Fruit fly (Drosophila melanogaster) whole organism, embryonic: ENCODE measurements around the gene DPCoAC.

Experiments used
- Atf6 ChIP-seq: fragments of 200-800 bp; sonication (Bioruptor generic); IDR thresholded peaks from 2 replicates; pipeline ENCODE4 v1.3.6; 2022; ENCODE audit warnings: missing biosample characterization, missing genetic modification characterization
- B-H2 ChIP-seq: fragments of 200-800 bp; sonication (Bioruptor generic); optimal IDR thresholded peaks from 2 replicates; lab custom pipeline; 2018; ENCODE audit warnings: missing biosample characterization, mild to moderate bottlenecking, missing genetic modification characterization
- CG10565 ChIP-seq: fragments of 200-800 bp; sonication (Bioruptor generic); optimal IDR thresholded peaks from 3 replicates; lab custom pipeline; 2016; ENCODE audit warnings: missing biosample characterization, mild to moderate bottlenecking, missing genetic modification characterization
- CG10654 ChIP-seq: fragments of 200-800 bp; sonication (Bioruptor generic); optimal IDR thresholded peaks from 2 replicates; lab custom pipeline; 2016; ENCODE audit warnings: missing biosample characterization, missing genetic modification characterization
- CG10979 ChIP-seq: fragments of 200-800 bp; sonication (Bioruptor generic); optimal IDR thresholded peaks from 2 replicates; lab custom pipeline; 2018; ENCODE audit warnings: missing biosample characterization, mild to moderate bottlenecking, missing genetic modification characterization, moderate library complexity
- CG11695 ChIP-seq: fragments of 200-800 bp; sonication (Bioruptor generic); IDR thresholded peaks from 3 replicates; pipeline ENCODE4 v1.3.6; 2022; ENCODE audit warnings: missing biosample characterization, missing genetic modification characterization
- CG12155 ChIP-seq: fragments of 200-800 bp; sonication (Bioruptor generic); optimal IDR thresholded peaks from 3 replicates; lab custom pipeline; 2016; ENCODE audit warnings: missing biosample characterization, missing genetic modification characterization
- CG12219 ChIP-seq: fragments of 200-800 bp; sonication (Bioruptor generic); optimal IDR thresholded peaks from 3 replicates; lab custom pipeline; 2018; ENCODE audit warnings: missing biosample characterization, mild to moderate bottlenecking, missing genetic modification characterization
- CG1233 ChIP-seq: fragments of 200-800 bp; sonication (Bioruptor generic); optimal IDR thresholded peaks from 4 replicates; lab custom pipeline; 2018; ENCODE audit warnings: missing biosample characterization, mild to moderate bottlenecking, missing genetic modification characterization
- CG15011 ChIP-seq: fragments of 200-800 bp; sonication (Bioruptor generic); optimal IDR thresholded peaks from 3 replicates; lab custom pipeline; 2018; ENCODE audit warnings: missing biosample characterization, mild to moderate bottlenecking, missing genetic modification characterization
- CG1529 ChIP-seq: fragments of 200-800 bp; sonication (Bioruptor generic); optimal IDR thresholded peaks from 3 replicates; lab custom pipeline; 2018; ENCODE audit warnings: missing biosample characterization, missing genetic modification characterization
- CG1602 ChIP-seq: fragments of 200-800 bp; sonication (Bioruptor generic); optimal IDR thresholded peaks from 3 replicates; lab custom pipeline; 2016; ENCODE audit warnings: missing biosample characterization, missing genetic modification characterization
- CG16813 ChIP-seq: fragments of 200-800 bp; sonication (Bioruptor generic); IDR thresholded peaks from 3 replicates; pipeline ENCODE4 v1.3.6; 2022; ENCODE audit warnings: missing biosample characterization, missing genetic modification characterization; ENCODE audit not compliant: partially characterized antibody
- CG17328 ChIP-seq: fragments of 200-800 bp; sonication (Bioruptor generic); IDR thresholded peaks from 2 replicates; pipeline ENCODE4 v1.3.6; 2022; ENCODE audit warnings: missing biosample characterization, missing genetic modification characterization
- CG17802 ChIP-seq: fragments of 200-800 bp; sonication (Bioruptor generic); optimal IDR thresholded peaks from 2 replicates; lab custom pipeline; 2018; ENCODE audit warnings: missing biosample characterization, mild to moderate bottlenecking, missing genetic modification characterization, moderate library complexity
- CG18764 ChIP-seq: fragments of 200-800 bp; sonication (Bioruptor generic); optimal IDR thresholded peaks from 3 replicates; lab custom pipeline; 2016; ENCODE audit warnings: missing biosample characterization, missing genetic modification characterization
- CG32772 ChIP-seq: fragments of 200-800 bp; sonication (Bioruptor generic); IDR thresholded peaks from 2 replicates; pipeline ENCODE4 v1.3.6; 2022; ENCODE audit warnings: missing biosample characterization, missing genetic modification characterization
- CG33213 ChIP-seq: fragments of 200-800 bp; sonication (Bioruptor generic); optimal IDR thresholded peaks from 3 replicates; lab custom pipeline; 2016; ENCODE audit warnings: missing biosample characterization, missing genetic modification characterization
- CG3995 ChIP-seq: fragments of 200-800 bp; sonication (Bioruptor generic); optimal IDR thresholded peaks from 3 replicates; lab custom pipeline; 2016; ENCODE audit warnings: missing biosample characterization, missing genetic modification characterization
- CG4617 ChIP-seq: fragments of 200-800 bp; sonication (Bioruptor generic); optimal IDR thresholded peaks from 3 replicates; lab custom pipeline; 2016; ENCODE audit warnings: missing biosample characterization, missing genetic modification characterization, borderline replicate concordance
- CG7271 ChIP-seq: fragments of 200-800 bp; sonication (Bioruptor generic); optimal IDR thresholded peaks from 2 replicates; lab custom pipeline; 2018; ENCODE audit warnings: missing biosample characterization, mild to moderate bottlenecking, missing genetic modification characterization, moderate library complexity
- CG7987 ChIP-seq: fragments of 200-800 bp; sonication (Bioruptor generic); optimal IDR thresholded peaks from 2 replicates; lab custom pipeline; 2018; ENCODE audit warnings: missing biosample characterization, mild to moderate bottlenecking, missing genetic modification characterization, moderate library complexity
- CG8478 ChIP-seq: fragments of >200 bp; optimal IDR thresholded peaks from 2 replicates; lab custom pipeline; 2018
- CoRest ChIP-seq: fragments of 200-800 bp; sonication (Bioruptor generic); optimal IDR thresholded peaks from 3 replicates; lab custom pipeline; 2018; ENCODE audit warnings: missing biosample characterization, mild to moderate bottlenecking, missing genetic modification characterization, moderate library complexity
- CrebB ChIP-seq: fragments of 200-800 bp; sonication (Bioruptor generic); optimal IDR thresholded peaks from 3 replicates; lab custom pipeline; 2018; ENCODE audit warnings: missing biosample characterization, mild to moderate bottlenecking, missing genetic modification characterization
- D ChIP-seq, 2 experiments: fragments of 200-800 bp in 1 of 2; fragments of >200 bp in 1 of 2; sonication (Bioruptor generic) in 1 of 2; optimal IDR thresholded peaks; 2 replicates in 1 of 2; 3 replicates in 1 of 2; lab custom pipeline; 2017; ENCODE audit warnings: mild to moderate bottlenecking in 1 of 2, missing biosample characterization in 1 of 2, missing genetic modification characterization in 1 of 2, missing genetic modification reagents in 1 of 2
- D19A ChIP-seq: fragments of 200-800 bp; optimal IDR thresholded peaks from 3 replicates; lab custom pipeline; 2019; ENCODE audit warnings: missing biosample characterization, mild to moderate bottlenecking, missing genetic modification characterization, moderate library complexity
- Dbx ChIP-seq: fragments of 200-800 bp; sonication (Bioruptor generic); IDR thresholded peaks from 3 replicates; pipeline ENCODE4 v1.3.6; 2022; ENCODE audit warnings: missing biosample characterization, missing genetic modification characterization
- Dek ChIP-seq: fragments of 200-800 bp; sonication (Bioruptor generic); optimal IDR thresholded peaks from 3 replicates; lab custom pipeline; 2019; ENCODE audit warnings: missing biosample characterization, mild to moderate bottlenecking, missing genetic modification characterization, moderate library complexity
- Fer1 ChIP-seq: fragments of 200-800 bp; sonication (Bioruptor generic); optimal IDR thresholded peaks from 2 replicates; lab custom pipeline; 2017; ENCODE audit warnings: missing biosample characterization, mild to moderate bottlenecking, missing genetic modification characterization
- Fer2 ChIP-seq: fragments of 200-800 bp; sonication (Bioruptor generic); optimal IDR thresholded peaks from 2 replicates; lab custom pipeline; 2018; ENCODE audit warnings: missing biosample characterization, mild to moderate bottlenecking, missing genetic modification characterization, moderate library complexity
- MBD-R2 ChIP-seq: fragments of 200-800 bp; sonication (Bioruptor generic); IDR thresholded peaks from 2 replicates; pipeline ENCODE4 v1.3.6; 2022; ENCODE audit warnings: missing biosample characterization, missing genetic modification characterization
- Rfx ChIP-seq: fragments of 200-800 bp; sonication (Bioruptor generic); IDR thresholded peaks from 2 replicates; pipeline ENCODE4 v1.3.6; 2022; ENCODE audit warnings: missing biosample characterization, missing genetic modification characterization
- Six4 ChIP-seq: fragments of 200-800 bp; sonication (Bioruptor generic); optimal IDR thresholded peaks from 2 replicates; lab custom pipeline; 2016; ENCODE audit warnings: missing biosample characterization, missing genetic modification characterization
- Spps ChIP-seq: fragments of 200-800 bp; sonication (Bioruptor generic); optimal IDR thresholded peaks from 2 replicates; lab custom pipeline; 2018; ENCODE audit warnings: missing biosample characterization, mild to moderate bottlenecking, missing genetic modification characterization
- ara ChIP-seq: fragments of 200-800 bp; sonication (Bioruptor generic); IDR thresholded peaks from 2 replicates; pipeline ENCODE4 v1.3.6; 2022; ENCODE audit warnings: missing biosample characterization, missing genetic modification characterization
- dmrt11E ChIP-seq: fragments of 200-800 bp; sonication (Bioruptor generic); optimal IDR thresholded peaks from 3 replicates; lab custom pipeline; 2018; ENCODE audit warnings: missing biosample characterization, mild to moderate bottlenecking, missing genetic modification characterization, moderate library complexity
- dmrt99B ChIP-seq: fragments of 200-800 bp; sonication (Bioruptor generic); optimal IDR thresholded peaks from 2 replicates; lab custom pipeline; 2018; ENCODE audit warnings: missing biosample characterization, mild to moderate bottlenecking, missing genetic modification characterization, moderate library complexity
- dpn ChIP-seq, 2 experiments: fragments of 200-800 bp; sonication (Bioruptor generic); optimal IDR thresholded peaks; 3 replicates each; lab custom pipeline; 2016; ENCODE audit warnings: missing biosample characterization in 2 of 2, missing genetic modification characterization in 2 of 2
- gcm2 ChIP-seq: fragments of 200-800 bp; sonication (Bioruptor generic); optimal IDR thresholded peaks from 2 replicates; lab custom pipeline; 2016; ENCODE audit warnings: missing biosample characterization, missing genetic modification characterization
- gro ChIP-seq: fragments of 200-800 bp; sonication (Bioruptor generic); optimal IDR thresholded peaks from 2 replicates; lab custom pipeline; 2016; ENCODE audit warnings: missing biosample characterization, missing genetic modification characterization
- hth ChIP-seq: fragments of >200 bp; optimal IDR thresholded peaks from 2 replicates; lab custom pipeline; 2017; ENCODE audit warnings: inconsistent platforms
- jigr1 ChIP-seq: fragments of 200-800 bp; sonication (Bioruptor generic); IDR thresholded peaks from 3 replicates; pipeline ENCODE4 v1.3.6; 2022; ENCODE audit warnings: missing biosample characterization, missing genetic modification characterization
- knrl ChIP-seq: fragments of 200-800 bp; sonication (Bioruptor generic); IDR thresholded peaks from 3 replicates; pipeline ENCODE4 v1.3.6; 2022; ENCODE audit warnings: missing biosample characterization, missing genetic modification characterization; ENCODE audit not compliant: partially characterized antibody
- pan ChIP-seq, 4 experiments: fragments of >200 bp in 3 of 4; fragments of 200-800 bp in 1 of 4; sonication (Bioruptor generic) in 1 of 4; optimal IDR thresholded peaks in 3 of 4; IDR thresholded peaks in 1 of 4; 2 replicates each; pipeline versions ENCODE4 v1.3.6 to Lab custom; 2017 to 2022; ENCODE audit warnings: missing biosample characterization in 2 of 4, missing genetic modification characterization in 2 of 4, mixed read lengths in 1 of 4
- pfk ChIP-seq: fragments of 200-800 bp; sonication (Bioruptor generic); optimal IDR thresholded peaks from 2 replicates; lab custom pipeline; 2018; ENCODE audit warnings: missing biosample characterization, mild to moderate bottlenecking, missing genetic modification characterization, moderate library complexity
- slbo ChIP-seq: fragments of 200-800 bp; sonication (Bioruptor generic); IDR thresholded peaks from 2 replicates; pipeline ENCODE4 v1.3.6; 2022; ENCODE audit warnings: missing biosample characterization, missing genetic modification characterization
- tgo ChIP-seq: fragments of 200-800 bp; sonication (Bioruptor generic); IDR thresholded peaks from 3 replicates; pipeline ENCODE4 v1.3.6; 2022; ENCODE audit warnings: missing biosample characterization, missing genetic modification characterization
- tin ChIP-seq: fragments of 200-800 bp; sonication (Bioruptor generic); optimal IDR thresholded peaks from 3 replicates; lab custom pipeline; 2016; ENCODE audit warnings: missing biosample characterization, missing genetic modification characterization
- vnd ChIP-seq: fragments of 200-800 bp; sonication (Bioruptor generic); IDR thresholded peaks from 3 replicates; pipeline ENCODE4 v1.3.6; 2022; ENCODE audit warnings: missing biosample characterization, missing genetic modification characterization; ENCODE audit not compliant: partially characterized antibody

Gene DPCoAC

dm6 chr3R:20588480-20588785 is 31.0 kb upstream of the DPCoAC start, which contains the start of gene Srp72 (continued):
- TF ChIP-seq Fer2 (tag; lab: Kevin White, UChicago) = peak; percentile 50
- peak; percentile 19; the same call in 1 of the 2 replicates for TF ChIP-seq MBD-R2 (GFP tag; lab: Robert Waterston, UW)
- no peak for TF ChIP-seq knrl (GFP tag; lab: Robert Waterston, UW)
- TF ChIP-seq CG12155 (GFP tag; lab: Kevin White, UChicago) = peak; percentile 51
- TF ChIP-seq CG1602 (GFP tag; lab: Kevin White, UChicago) = peak; percentile 20
- TF ChIP-seq dpn (GFP tag; optimal IDR thresholded peaks at IDR 0.05; lab: Kevin White, UChicago) = peak in 1 of 2 experiments; percentile 27
- no peak for TF ChIP-seq D (optimal IDR thresholded peaks at IDR 0.05; lab: Kevin White, UChicago)
- peak; percentile 5 for TF ChIP-seq D (GFP tag; optimal IDR thresholded peaks at IDR 0.05; lab: Kevin White, UChicago)
- TF ChIP-seq CG15011 (GFP tag; lab: Kevin White, UChicago) = peak; percentile 34
- peak; percentile 20 for TF ChIP-seq D19A (tag; lab: Kevin White, UChicago)
- TF ChIP-seq Dbx (GFP tag; lab: Robert Waterston, UW) = peak; percentile 54; the same call in 2 of the 3 replicates
- peak; percentile 20 for TF ChIP-seq Six4
- TF ChIP-seq CG1529 = peak; percentile 23
- TF ChIP-seq CG12219 (GFP tag; lab: Kevin White, UChicago) = no peak
- TF ChIP-seq CG10654 (GFP tag; lab: Kevin White, UChicago) = peak; percentile 51
- TF ChIP-seq CG17328 = peak; percentile 57; the same call in 1 of the 2 replicates
- TF ChIP-seq CG8478 (lab: Kevin White, UChicago) = no peak
- TF ChIP-seq CrebB (tag; lab: Kevin White, UChicago) = no peak
- peak; percentile 39 for TF ChIP-seq CG17802 (tag; lab: Kevin White, UChicago)
- TF ChIP-seq CG16813 (GFP tag; lab: Robert Waterston, UW) = no peak
- TF ChIP-seq vnd (GFP tag; lab: Robert Waterston, UW) = no peak
- TF ChIP-seq CoRest (tag; lab: Kevin White, UChicago) = peak; percentile 42
- TF ChIP-seq pan (optimal IDR thresholded peaks at IDR 0.05; lab: Kevin White, UChicago) = no peak
- peak in 1 of 2 experiments; percentile 65 for TF ChIP-seq pan (GFP tag; optimal IDR thresholded peaks at IDR 0.05 in 1 of 2, IDR thresholded peaks at IDR 0.05 in 1 of 2)
- TF ChIP-seq CG10979 (tag; lab: Kevin White, UChicago) = peak; percentile 11
- TF ChIP-seq tin = peak; percentile 41
- TF ChIP-seq pfk (GFP tag; lab: Kevin White, UChicago) = no peak
- TF ChIP-seq gro (GFP tag; lab: Kevin White, UChicago) = no peak
- TF ChIP-seq CG33213 (GFP tag; lab: Kevin White, UChicago) = peak; percentile 18
- TF ChIP-seq Fer1 = peak; percentile 18
- peak; percentile 53 for TF ChIP-seq CG18764 (GFP tag; lab: Kevin White, UChicago)
- no peak for TF ChIP-seq gcm2
- peak; percentile 51; the same call in 1 of the 2 replicates for TF ChIP-seq Rfx (GFP tag; lab: Robert Waterston, UW)
- TF ChIP-seq slbo (GFP tag; lab: Robert Waterston, UW) = peak; percentile 70
- peak; percentile 37 for TF ChIP-seq dmrt99B (tag; lab: Kevin White, UChicago)
- peak; percentile 26 for TF ChIP-seq CG1233 (GFP tag; lab: Kevin White, UChicago)
- TF ChIP-seq CG4617 (GFP tag; lab: Kevin White, UChicago) = peak; percentile 11
- peak; percentile 28 for TF ChIP-seq CG10565 (GFP tag; lab: Kevin White, UChicago)
- TF ChIP-seq hth (lab: Kevin White, UChicago) = no peak
- peak; percentile 33 for TF ChIP-seq Dek (tag; lab: Kevin White, UChicago)
- no peak for TF ChIP-seq B-H2 (GFP tag; lab: Kevin White, UChicago)
- peak; percentile 39 for TF ChIP-seq dmrt11E
- peak; percentile 27; the same call in 1 of the 3 replicates for TF ChIP-seq tgo (GFP tag; lab: Robert Waterston, UW)
- TF ChIP-seq CG7271 (tag; lab: Kevin White, UChicago) = no peak
- peak; percentile 68; the same call in 2 of the 3 replicates for TF ChIP-seq CG11695 (GFP tag; lab: Robert Waterston, UW)
- no peak for TF ChIP-seq CG7987 (GFP tag; lab: Kevin White, UChicago)
- 0 out of 2 replicates have a peak, but pooled peaks have one; percentile 7 for TF ChIP-seq ara (GFP tag; lab: Robert Waterston, UW)
- TF ChIP-seq Atf6 (GFP tag; lab: Robert Waterston, UW) = peak; percentile 47; the same call in 1 of the 2 replicates
- peak; percentile 52; the same call in 1 of the 3 replicates for TF ChIP-seq jigr1
- TF ChIP-seq Spps (tag; lab: Kevin White, UChicago) = peak; percentile 9
- TF ChIP-seq CG32772 (GFP tag; lab: Robert Waterston, UW) = 0 out of 2 replicates have a peak, but pooled peaks have one; percentile 30
- TF ChIP-seq CG3995 (GFP tag; lab: Kevin White, UChicago) = peak; percentile 21
